Fruit fly (Drosophila melanogaster): Measurements from ENCODE around the gene CG5114.

Gene CG5114

DNA sequence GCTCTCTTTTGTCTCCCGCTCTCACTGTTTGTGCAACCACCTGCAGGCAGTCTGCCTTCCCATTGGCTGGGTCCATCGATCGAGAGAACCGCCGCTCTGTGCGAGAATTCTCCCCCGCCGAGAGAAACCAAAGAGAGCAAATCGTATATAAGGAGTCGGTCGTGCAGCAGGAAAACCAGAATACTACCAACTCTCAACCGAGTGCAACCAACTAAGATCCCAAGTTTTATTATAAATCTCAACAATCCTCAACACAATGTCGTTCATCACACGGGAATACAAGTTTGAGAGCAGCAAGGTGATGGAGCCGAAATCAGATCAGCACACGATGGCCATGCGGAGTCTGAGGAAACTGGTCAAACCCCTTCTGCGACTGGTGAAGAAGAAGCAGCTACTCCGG is 13.5 kb upstream of the CG5114 start, which contains the start of gene Tom (continued):
- TF ChIP-seq CG18619 (GFP tag; optimal IDR thresholded peaks at IDR 0.05): no peak
- no peak for TF ChIP-seq CG17568 (GFP tag; optimal IDR thresholded peaks at IDR 0.05)
- TF ChIP-seq ara (GFP tag; IDR thresholded peaks at IDR 0.05): no peak
- TF ChIP-seq CG4820 (GFP tag; optimal IDR thresholded peaks at IDR 0.05): no peak
- TF ChIP-seq CG1832 (GFP tag; optimal IDR thresholded peaks at IDR 0.05): no peak
- peak; percentile 3; the same call in 1 of the 2 replicates for TF ChIP-seq vvl (GFP tag; IDR thresholded peaks at IDR 0.05)
- no peak for TF ChIP-seq gsb (GFP tag; IDR thresholded peaks at IDR 0.05)
- TF ChIP-seq eyg (GFP tag; optimal IDR thresholded peaks at IDR 0.05): no peak
- peak; percentile 52 for TF ChIP-seq lilli (GFP tag; optimal IDR thresholded peaks at IDR 0.05)
- no peak for TF ChIP-seq CG3847 (GFP tag; IDR thresholded peaks at IDR 0.05)
- TF ChIP-seq CG18262 (tag; optimal IDR thresholded peaks at IDR 0.05): no peak
- TF ChIP-seq CG4404 (GFP tag; IDR thresholded peaks at IDR 0.05): no peak
- TF ChIP-seq CG10274 (GFP tag; optimal IDR thresholded peaks at IDR 0.05): no peak
- no peak for TF ChIP-seq Dip2 (GFP tag; IDR thresholded peaks at IDR 0.05)
- no peak for TF ChIP-seq CG11456 (GFP tag; IDR thresholded peaks at IDR 0.05)
- TF ChIP-seq CG1024 (GFP tag; IDR thresholded peaks at IDR 0.05): no peak
- no peak for TF ChIP-seq CG8290 (GFP tag; optimal IDR thresholded peaks at IDR 0.05)
- TF ChIP-seq CG8290 (tag; optimal IDR thresholded peaks at IDR 0.05): peak in 1 of 2 experiments; percentile 6
- TF ChIP-seq phol (tag; optimal IDR thresholded peaks at IDR 0.05): no peak
- no peak for TF ChIP-seq gfzf (GFP tag; optimal IDR thresholded peaks at IDR 0.05)
- no peak for TF ChIP-seq CG18599 (GFP tag; optimal IDR thresholded peaks at IDR 0.05)
- TF ChIP-seq Max (GFP tag; optimal IDR thresholded peaks at IDR 0.05): no peak
- no peak for TF ChIP-seq tna (GFP tag; IDR thresholded peaks at IDR 0.05; ENCODE audit: partially characterized antibody)
- no peak for TF ChIP-seq Atf6 (GFP tag; IDR thresholded peaks at IDR 0.05)
- TF ChIP-seq CG5180 (GFP tag; optimal IDR thresholded peaks at IDR 0.05): no peak
- no peak for TF ChIP-seq stc (GFP tag; IDR thresholded peaks at IDR 0.05)
- no peak for TF ChIP-seq CG14860 (GFP tag; IDR thresholded peaks at IDR 0.05; ENCODE audit: partially characterized antibody)
- peak; percentile 92 for TF ChIP-seq Tbp (GFP tag; optimal IDR thresholded peaks at IDR 0.05)
- peak; percentile 10 for TF ChIP-seq CG3163 (GFP tag; optimal IDR thresholded peaks at IDR 0.05)
- no peak for TF ChIP-seq scrt (GFP tag; optimal IDR thresholded peaks at IDR 0.05)
- TF ChIP-seq CG9817 (tag; optimal IDR thresholded peaks at IDR 0.05): no peak
- no peak for TF ChIP-seq CG8281 (tag; optimal IDR thresholded peaks at IDR 0.05)
- no peak for TF ChIP-seq chinmo (GFP tag; IDR thresholded peaks at IDR 0.05; ENCODE audit: partially characterized antibody)
- peak; percentile 4 for TF ChIP-seq Antp (GFP tag; optimal IDR thresholded peaks at IDR 0.05)
- TF ChIP-seq jumu (GFP tag; optimal IDR thresholded peaks at IDR 0.05): no peak
- no peak for TF ChIP-seq kay (GFP tag; optimal IDR thresholded peaks at IDR 0.05)
- no peak for TF ChIP-seq CG7271 (tag; optimal IDR thresholded peaks at IDR 0.05)
- TF ChIP-seq slou (GFP tag; optimal IDR thresholded peaks at IDR 0.05): no peak
- TF ChIP-seq CG30431 (GFP tag; optimal IDR thresholded peaks at IDR 0.05): no peak
- no peak for TF ChIP-seq ase (GFP tag; IDR thresholded peaks at IDR 0.05)
- TF ChIP-seq pros (GFP tag; optimal IDR thresholded peaks at IDR 0.05): peak; percentile 71
- TF ChIP-seq CG9727 (GFP tag; optimal IDR thresholded peaks at IDR 0.05): no peak
- no peak for TF ChIP-seq Hr78 (GFP tag; optimal IDR thresholded peaks at IDR 0.05)
- TF ChIP-seq shn (GFP tag; optimal IDR thresholded peaks at IDR 0.05): no peak
- no peak for TF ChIP-seq CG4282 (GFP tag; optimal IDR thresholded peaks at IDR 0.05)
- peak; percentile 6 for TF ChIP-seq zen (tag; optimal IDR thresholded peaks at IDR 0.05)
- TF ChIP-seq CG9609 (GFP tag; optimal IDR thresholded peaks at IDR 0.05): no peak
- no peak for TF ChIP-seq MBD-R2 (GFP tag; IDR thresholded peaks at IDR 0.05)
- TF ChIP-seq CG12104 (GFP tag; optimal IDR thresholded peaks at IDR 0.05): no peak
- TF ChIP-seq Dp (GFP tag; optimal IDR thresholded peaks at IDR 0.05): no peak
- no peak for TF ChIP-seq CG7839 (tag; optimal IDR thresholded peaks at IDR 0.05)
- TF ChIP-seq Sin3A (optimal IDR thresholded peaks at IDR 0.05): no peak
- no peak for TF ChIP-seq TFAM (GFP tag; optimal IDR thresholded peaks at IDR 0.05)

Data from whole organism, embryonic.